Worm (Caenorhabditis elegans) whole organism, mixed stage, embryonic: ENCODE data around the gene dnj-24.

Source experiments
- blmp-1 ChIP-seq: fragments of 150-350 bp; optimal IDR thresholded peaks from 2 replicates; lab custom pipeline; 2014; ENCODE audit warnings: missing biosample characterization, missing genetic modification characterization
- ceh-39 ChIP-seq: fragments of 150-350 bp; optimal IDR thresholded peaks from 2 replicates; lab custom pipeline; 2014; ENCODE audit warnings: missing biosample characterization, missing genetic modification characterization
- ceh-43 ChIP-seq: fragments of 200-800 bp; sonication (Bioruptor generic); optimal IDR thresholded peaks from 2 replicates; lab custom pipeline; 2018; ENCODE audit warnings: mild to moderate bottlenecking, missing genetic modification characterization, moderate library complexity, missing compliant biosample characterization
- ceh-83 ChIP-seq: fragments of 200-800 bp; sonication (Bioruptor generic); optimal IDR thresholded peaks from 2 replicates; lab custom pipeline; 2018; ENCODE audit warnings: mild to moderate bottlenecking, missing genetic modification characterization, missing compliant biosample characterization
- ces-1 ChIP-seq: fragments of 150-350 bp; optimal IDR thresholded peaks from 2 replicates; lab custom pipeline; 2014; ENCODE audit warnings: missing biosample characterization, missing genetic modification reagents, missing genetic modification characterization
- cnd-1 ChIP-seq: fragments of 200-800 bp; sonication (Bioruptor generic); optimal IDR thresholded peaks from 2 replicates; lab custom pipeline; 2018; ENCODE audit warnings: mild to moderate bottlenecking, missing genetic modification characterization, missing compliant biosample characterization
- elt-1 ChIP-seq: sonication (generic microtip); optimal IDR thresholded peaks from 2 replicates; lab custom pipeline; 2017; ENCODE audit warnings: missing genetic modification characterization, mild to moderate bottlenecking, missing compliant biosample characterization, antibody characterized with exemption, moderate library complexity, borderline replicate concordance; ENCODE audit not compliant: insufficient read depth
- flh-1 ChIP-seq: fragments of 200-800 bp; sonication (Bioruptor generic); optimal IDR thresholded peaks from 2 replicates; lab custom pipeline; 2018; ENCODE audit warnings: mild to moderate bottlenecking, missing genetic modification characterization, moderate library complexity, missing compliant biosample characterization
- ham-2 ChIP-seq: fragments of 200-800 bp; sonication (Bioruptor generic); optimal IDR thresholded peaks from 2 replicates; lab custom pipeline; 2018; ENCODE audit warnings: mild to moderate bottlenecking, missing genetic modification characterization, missing compliant biosample characterization
- hlh-1 ChIP-seq: fragments of 150-350 bp; optimal IDR thresholded peaks from 2 replicates; lab custom pipeline; 2014; ENCODE audit warnings: missing biosample characterization, missing genetic modification reagents, missing genetic modification characterization
- lin-13 ChIP-seq: fragments of 150-350 bp; optimal IDR thresholded peaks from 2 replicates; lab custom pipeline; 2014; ENCODE audit warnings: missing biosample characterization, missing genetic modification characterization
- lin-32 ChIP-seq: fragments of 200-800 bp; sonication (Bioruptor generic); optimal IDR thresholded peaks from 2 replicates; lab custom pipeline; 2018; ENCODE audit warnings: mild to moderate bottlenecking, missing genetic modification characterization, missing compliant biosample characterization
- lsy-2 ChIP-seq: fragments of 150-350 bp; optimal IDR thresholded peaks from 2 replicates; lab custom pipeline; 2014; ENCODE audit warnings: missing biosample characterization, missing genetic modification characterization
- mab-5 ChIP-seq: fragments of 150-350 bp; optimal IDR thresholded peaks from 2 replicates; lab custom pipeline; 2014; ENCODE audit warnings: missing biosample characterization, missing genetic modification characterization
- mep-1 ChIP-seq: fragments of 150-350 bp; optimal IDR thresholded peaks from 2 replicates; lab custom pipeline; 2017; ENCODE audit warnings: missing biosample characterization, missing genetic modification reagents, missing genetic modification characterization, inconsistent platforms
- nhr-12 ChIP-seq: fragments of 150-350 bp; optimal IDR thresholded peaks from 2 replicates; lab custom pipeline; 2014; ENCODE audit warnings: missing biosample characterization, missing genetic modification characterization
- nhr-2 ChIP-seq: fragments of 150-350 bp; optimal IDR thresholded peaks from 2 replicates; lab custom pipeline; 2014; ENCODE audit warnings: missing biosample characterization, missing genetic modification characterization
- nhr-237 ChIP-seq: fragments of 150-350 bp; optimal IDR thresholded peaks from 2 replicates; lab custom pipeline; 2014; ENCODE audit warnings: missing biosample characterization, missing genetic modification characterization
- nhr-28 ChIP-seq: fragments of 150-350 bp; optimal IDR thresholded peaks from 2 replicates; lab custom pipeline; 2014; ENCODE audit warnings: missing biosample characterization, missing genetic modification characterization
- nhr-76 ChIP-seq: sonication (generic microtip); optimal IDR thresholded peaks from 2 replicates; lab custom pipeline; 2017; ENCODE audit warnings: missing biosample characterization, missing genetic modification characterization
- pha-4 ChIP-seq: fragments of 150-350 bp; optimal IDR thresholded peaks from 2 replicates; lab custom pipeline; 2018; ENCODE audit warnings: missing biosample characterization, missing genetic modification reagents, missing genetic modification characterization
- sem-2 ChIP-seq: fragments of 200-800 bp; sonication (Bioruptor generic); optimal IDR thresholded peaks from 2 replicates; lab custom pipeline; 2018; ENCODE audit warnings: mild to moderate bottlenecking, missing genetic modification characterization, missing compliant biosample characterization
- snpc-4 ChIP-seq: fragments of 150-350 bp; optimal IDR thresholded peaks from 2 replicates; lab custom pipeline; 2014; ENCODE audit warnings: missing biosample characterization, missing genetic modification characterization
- sptf-1 ChIP-seq: sonication (generic microtip); optimal IDR thresholded peaks from 2 replicates; lab custom pipeline; 2017; ENCODE audit warnings: mild to moderate bottlenecking, missing genetic modification characterization, moderate library complexity, missing compliant biosample characterization
- tbx-8 ChIP-seq: fragments of 200-800 bp; sonication (Bioruptor generic); optimal IDR thresholded peaks from 2 replicates; lab custom pipeline; 2018; ENCODE audit warnings: mild to moderate bottlenecking, missing genetic modification characterization, moderate library complexity, missing compliant biosample characterization
- unc-120 ChIP-seq: sonication (generic microtip); optimal IDR thresholded peaks from 2 replicates; lab custom pipeline; 2017; ENCODE audit warnings: missing genetic modification characterization, missing compliant biosample characterization; ENCODE audit not compliant: poor library complexity, severe bottlenecking
- unc-39 ChIP-seq: fragments of 150-350 bp; optimal IDR thresholded peaks from 2 replicates; lab custom pipeline; 2014; ENCODE audit warnings: missing biosample characterization, missing genetic modification characterization
- unc-62 ChIP-seq: fragments of 150-350 bp; optimal IDR thresholded peaks from 2 replicates; lab custom pipeline; 2014; ENCODE audit warnings: missing biosample characterization, missing genetic modification reagents, missing genetic modification characterization
- zip-8 ChIP-seq: fragments of 150-350 bp; optimal IDR thresholded peaks from 2 replicates; lab custom pipeline; 2014; ENCODE audit warnings: missing biosample characterization, missing genetic modification characterization
- ztf-11 ChIP-seq: fragments of 150-350 bp; optimal IDR thresholded peaks from 2 replicates; lab custom pipeline; 2014; ENCODE audit warnings: missing biosample characterization, missing genetic modification characterization

dnj-24 gene

ce11 chrIII:5420276-5420675, 3.6 kb downstream of the dnj-24 start:
- TF ChIP-seq lsy-2 (no peak), nhr-2 (no peak), tbx-8 (GFP tag; lab: Kevin White, UChicago) (no peak), mab-5 (tag; lab: Kevin White, UChicago) (no peak), nhr-28 (tag; lab: Kevin White, UChicago) (no peak)

ce11 chrIII:5419527-5419926, 4.4 kb downstream of the dnj-24 start:
- TF ChIP-seq lin-13 (tag; lab: Kevin White, UChicago) (no peak), pha-4 (no peak), ces-1 (GFP tag; lab: Kevin White, UChicago) (no peak), elt-1 (tag; lab: Kevin White, UChicago) (no peak), unc-39 (tag; lab: Kevin White, UChicago) (no peak), nhr-76 (tag; lab: Kevin White, UChicago) (no peak), lin-32 (no peak), ceh-83 (GFP tag; lab: Kevin White, UChicago) (no peak), mep-1 (tag; lab: Kevin White, UChicago) (no peak), tbx-8 (GFP tag; lab: Kevin White, UChicago) (no peak), hlh-1 (tag; lab: Kevin White, UChicago) (no peak), sptf-1 (tag; lab: Kevin White, UChicago) (no peak), sem-2 (GFP tag; lab: Kevin White, UChicago) (no peak), blmp-1 (tag; lab: Kevin White, UChicago) (no peak)

ce11 chrIII:5417921-5418320, 6.0 kb downstream of the dnj-24 start:
- TF ChIP-seq nhr-237 (tag; lab: Kevin White, UChicago) (no peak), ceh-83 (GFP tag; lab: Kevin White, UChicago) (no peak), hlh-1 (tag; lab: Kevin White, UChicago) (peak; percentile 81), ceh-43 (no peak), unc-62 (GFP tag; lab: Kevin White, UChicago) (no peak), flh-1 (GFP tag; lab: Kevin White, UChicago) (no peak), ceh-39 (tag; lab: Kevin White, UChicago) (no peak), tbx-8 (GFP tag; lab: Kevin White, UChicago) (no peak), unc-120 (peak; percentile 31), ces-1 (GFP tag; lab: Kevin White, UChicago) (no peak), lin-32 (no peak)

- no peak for TF ChIP-seq tbx-8 (GFP tag; lab: Kevin White, UChicago)
- no peak for TF ChIP-seq unc-120
- TF ChIP-seq ceh-83 (GFP tag; lab: Kevin White, UChicago), result no peak
- TF ChIP-seq mep-1 (tag; lab: Kevin White, UChicago), result no peak
- TF ChIP-seq blmp-1 (tag; lab: Kevin White, UChicago), result no peak
- TF ChIP-seq lsy-2, result no peak
- no peak for TF ChIP-seq sptf-1 (tag; lab: Kevin White, UChicago)
- no peak for TF ChIP-seq ham-2 (GFP tag; lab: Kevin White, UChicago)
- no peak for TF ChIP-seq nhr-237 (tag; lab: Kevin White, UChicago)
These were observed 10.2 kb downstream of the dnj-24 start, which contains the start of gene grl-22 for ce11 chrIII:5413680-5414079. Gene grl-22 (minus strand): TSS chrIII:5414011.

ce11 chrIII:5407588-5407987, 16.3 kb downstream of the dnj-24 start, which contains the start of gene W03A5.1:
Gene W03A5.1 (plus strand): TSS chrIII:5407888.
- TF ChIP-seq blmp-1 (tag; lab: Kevin White, UChicago) (no peak), flh-1 (GFP tag; lab: Kevin White, UChicago) (no peak), lsy-2 (no peak), zip-8 (tag; lab: Kevin White, UChicago) (peak; percentile 87), snpc-4 (tag; lab: Kevin White, UChicago) (no peak), lin-13 (tag; lab: Kevin White, UChicago) (no peak), ceh-39 (tag; lab: Kevin White, UChicago) (no peak)

- TF ChIP-seq lin-32 (no peak), elt-1 (tag; lab: Kevin White, UChicago) (no peak), nhr-12 (tag; lab: Kevin White, UChicago) (no peak), cnd-1 (tag; lab: Kevin White, UChicago) (no peak), sem-2 (GFP tag; lab: Kevin White, UChicago) (no peak), nhr-28 (tag; lab: Kevin White, UChicago) (no peak), tbx-8 (GFP tag; lab: Kevin White, UChicago) (no peak), ceh-83 (GFP tag; lab: Kevin White, UChicago) (no peak), flh-1 (GFP tag; lab: Kevin White, UChicago) (no peak), mab-5 (tag; lab: Kevin White, UChicago) (no peak), hlh-1 (tag; lab: Kevin White, UChicago) (no peak), unc-120 (no peak), ztf-11 (no peak)
These were observed 16.8 kb downstream of the dnj-24 start for ce11 chrIII:5407060-5407459.
